Worm (Caenorhabditis elegans): ENCODE results near the gene unc-105.

unc-105 gene

ce11 chrII:8137379-8137778 lies 21.1 kb downstream of the unc-105 start:
- TF ChIP-seq attf-6 (GFP tag; IDR thresholded peaks at IDR 0.05) (no peak), ztf-28 (GFP tag; IDR thresholded peaks at IDR 0.05) (no peak), hlh-26 (GFP tag; conservative IDR thresholded peaks at IDR 0.05) (no peak), mxl-1 (tag; optimal IDR thresholded peaks at IDR 0.05) (no peak), aptf-2 (GFP tag; conservative IDR thresholded peaks at IDR 0.05) (no peak), athp-1 (tag; optimal IDR thresholded peaks at IDR 0.05) (no peak), K11D2.4 (GFP tag; IDR thresholded peaks at IDR 0.05) (no peak), lag-1 (GFP tag; IDR thresholded peaks at IDR 0.05) (no peak), madf-6 (GFP tag; IDR thresholded peaks at IDR 0.05) (no peak), ets-4 (GFP tag; optimal IDR thresholded peaks at IDR 0.05) (no peak), B0336.3 (GFP tag; IDR thresholded peaks at IDR 0.05) (no peak), T26A5.8 (tag; optimal IDR thresholded peaks at IDR 0.05) (no peak), F33H1.4 (GFP tag; IDR thresholded peaks at IDR 0.05) (no peak), tbx-9 (tag; optimal IDR thresholded peaks at IDR 0.05; ENCODE audit: borderline replicate concordance) (no peak), rcor-1 (GFP tag; IDR thresholded peaks at IDR 0.05) (no peak), F55B11.4 (tag; optimal IDR thresholded peaks at IDR 0.05; ENCODE audit: borderline replicate concordance, insufficient read depth) (no peak), mcd-1 (GFP tag; IDR thresholded peaks at IDR 0.05) (peak; percentile 46; the same call in 1 of the 2 replicates), aptf-3 (GFP tag; IDR thresholded peaks at IDR 0.05) (no peak), F39B2.1 (GFP tag; IDR thresholded peaks at IDR 0.05) (no peak), C17E4.6 (GFP tag; IDR thresholded peaks at IDR 0.05) (no peak), somi-1 (GFP tag; optimal IDR thresholded peaks at IDR 0.05) (no peak), ceh-100 (GFP tag; IDR thresholded peaks at IDR 0.05) (peak; percentile 86), lsl-1 (GFP tag; optimal IDR thresholded peaks at IDR 0.05) (peak; percentile 13), nhr-120 (GFP tag; IDR thresholded peaks at IDR 0.05) (no peak), K12H6.12 (tag; optimal IDR thresholded peaks at IDR 0.05) (peak; percentile 39), chd-7 (tag; optimal IDR thresholded peaks at IDR 0.05) (no peak), atf-7 (tag; optimal IDR thresholded peaks at IDR 0.05) (no peak), attf-5 (GFP tag; optimal IDR thresholded peaks at IDR 0.05) (no peak), efl-1 (GFP tag; optimal IDR thresholded peaks at IDR 0.05) (peak; percentile 23), nhr-90 (tag; optimal IDR thresholded peaks at IDR 0.05) (no peak), ztf-18 (tag; optimal IDR thresholded peaks at IDR 0.05) (no peak), egrh-3 (GFP tag; IDR thresholded peaks at IDR 0.05) (0 out of 2 replicates have a peak, but pooled peaks have one; percentile 9), snpc-1.1 (tag; optimal IDR thresholded peaks at IDR 0.05; ENCODE audit: insufficient read depth) (no peak), B0019.2 (GFP tag; conservative IDR thresholded peaks at IDR 0.05) (no peak)

ce11 chrII:8138015-8138546 lies 21.8 kb downstream of the unc-105 start, which contains the start of gene cdc-48.2:
TSS of gene cdc-48.2 (plus strand) at chrII:8138496.
- TF ChIP-seq D2030.7 (GFP tag; IDR thresholded peaks at IDR 0.05), result no peak
- no peak for TF ChIP-seq pha-4 (tag; optimal IDR thresholded peaks at IDR 0.05)
- TF ChIP-seq F57C9.4 (tag; optimal IDR thresholded peaks at IDR 0.05), result no peak
- TF ChIP-seq F33H1.4 (GFP tag; IDR thresholded peaks at IDR 0.05), result no peak
- peak; percentile 36 for TF ChIP-seq attf-5 (GFP tag; optimal IDR thresholded peaks at IDR 0.05)
- no peak for TF ChIP-seq cebp-1 (GFP tag; IDR thresholded peaks at IDR 0.05)
- peak; percentile 4 for TF ChIP-seq cebp-1 (tag; optimal IDR thresholded peaks at IDR 0.05)
- no peak for TF ChIP-seq rpc-1 (optimal IDR thresholded peaks at IDR 0.05)
- no peak for TF ChIP-seq rpc-1 (tag; optimal IDR thresholded peaks at IDR 0.05)
- no peak for TF ChIP-seq F49E8.2 (tag; optimal IDR thresholded peaks at IDR 0.05; ENCODE audit: insufficient read depth)
- TF ChIP-seq aptf-2 (GFP tag; conservative IDR thresholded peaks at IDR 0.05), result no peak
- no peak for TF ChIP-seq bed-1 (GFP tag; IDR thresholded peaks at IDR 0.05)
- 0 out of 2 replicates have a peak, but pooled peaks have one; percentile 9 for TF ChIP-seq ceh-100 (GFP tag; IDR thresholded peaks at IDR 0.05)
- no peak for TF ChIP-seq tlf-1 (GFP tag; optimal IDR thresholded peaks at IDR 0.05)
- TF ChIP-seq nfya-2 (GFP tag; IDR thresholded peaks at IDR 0.05), result no peak
- no peak for TF ChIP-seq F55B11.4 (tag; optimal IDR thresholded peaks at IDR 0.05; ENCODE audit: borderline replicate concordance, insufficient read depth)
- TF ChIP-seq atf-7 (tag; optimal IDR thresholded peaks at IDR 0.05), result no peak
- TF ChIP-seq hrde-1 (tag; optimal IDR thresholded peaks at IDR 0.05; ENCODE audit: borderline replicate concordance), result no peak
- no peak for TF ChIP-seq hlh-12 (tag; optimal IDR thresholded peaks at IDR 0.05)
- no peak for TF ChIP-seq ZK185.1 (tag; optimal IDR thresholded peaks at IDR 0.05; ENCODE audit: poor library complexity, severe bottlenecking)
- TF ChIP-seq nhr-80 (tag; optimal IDR thresholded peaks at IDR 0.05), result peak; percentile 2
- no peak for TF ChIP-seq ztf-28 (GFP tag; IDR thresholded peaks at IDR 0.05)

Data from whole organism, young adult.